Fruit fly (Drosophila melanogaster): ENCODE data around the gene CG7542.

dm6 chr3L:17531397-17531796 lies 18.2 kb upstream of the CG7542 start:
- no peak for TF ChIP-seq Blimp-1 (GFP tag; optimal IDR thresholded peaks at IDR 0.05)
- TF ChIP-seq seq (GFP tag; IDR thresholded peaks at IDR 0.05), result no peak
- TF ChIP-seq CG3407 (GFP tag; optimal IDR thresholded peaks at IDR 0.05), result no peak
- TF ChIP-seq CG3163 (GFP tag; optimal IDR thresholded peaks at IDR 0.05), result no peak
- no peak for TF ChIP-seq CG8478 (optimal IDR thresholded peaks at IDR 0.05)
- TF ChIP-seq CG7987 (GFP tag; optimal IDR thresholded peaks at IDR 0.05), result peak; percentile 64
- TF ChIP-seq CG9437 (GFP tag; optimal IDR thresholded peaks at IDR 0.05), result no peak
- TF ChIP-seq bsh (GFP tag; optimal IDR thresholded peaks at IDR 0.05), result no peak
- TF ChIP-seq btn (GFP tag; optimal IDR thresholded peaks at IDR 0.05), result no peak

Data from whole organism, embryonic.